Fruit fly (Drosophila melanogaster) whole organism: Measurements from ENCODE around the gene Noa36.

ENCODE experiments used
- CG8478 ChIP-seq: fragments of >200 bp; optimal IDR thresholded peaks from 2 replicates; lab custom pipeline; 2018; ENCODE audit warnings: inconsistent platforms
- Dll ChIP-seq: fragments of >200 bp; optimal IDR thresholded peaks from 2 replicates; lab custom pipeline; 2017
- EcR ChIP-seq, 2 experiments: fragments of >200 bp; optimal IDR thresholded peaks; 2 replicates each; lab custom pipeline; 2017; ENCODE audit warnings: missing biosample characterization in 2 of 2, missing genetic modification characterization in 2 of 2, missing genetic modification reagents in 2 of 2
- pan ChIP-seq: fragments of >200 bp; optimal IDR thresholded peaks from 2 replicates; lab custom pipeline; 2017
- psq ChIP-seq: fragments of >200 bp; optimal IDR thresholded peaks from 2 replicates; lab custom pipeline; 2017
- usp ChIP-seq: fragments of >200 bp; optimal IDR thresholded peaks from 2 replicates; lab custom pipeline; 2017; ENCODE audit warnings: missing biosample characterization, missing genetic modification characterization, mixed read lengths

Gene Noa36

DNA sequence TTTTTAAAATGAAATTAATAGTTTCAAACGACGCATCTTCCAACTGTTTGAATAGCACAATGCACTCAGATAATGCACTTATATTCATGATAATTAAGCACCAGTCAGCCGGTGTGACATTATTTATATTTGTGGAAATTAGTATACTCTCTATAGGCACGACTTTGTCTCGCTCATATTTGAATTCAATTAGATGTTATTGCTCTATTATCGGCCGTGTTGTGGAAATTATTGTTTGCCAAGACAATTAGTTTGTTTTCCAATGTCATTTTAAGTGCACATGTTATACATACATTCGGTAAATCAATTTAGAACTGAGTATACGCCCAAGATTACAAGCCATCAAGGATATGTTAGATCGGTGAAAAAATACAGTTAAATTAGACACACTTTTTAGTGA lies 46.1 kb downstream of the Noa36 start:
- TF ChIP-seq CG8478 (lab: Kevin White, UChicago) (no peak), EcR (GFP tag; optimal IDR thresholded peaks at IDR 0.05; lab: Kevin White, UChicago) (no peak), pan (no peak), psq (no peak), usp (GFP tag; lab: Kevin White, UChicago) (no peak)

DNA sequence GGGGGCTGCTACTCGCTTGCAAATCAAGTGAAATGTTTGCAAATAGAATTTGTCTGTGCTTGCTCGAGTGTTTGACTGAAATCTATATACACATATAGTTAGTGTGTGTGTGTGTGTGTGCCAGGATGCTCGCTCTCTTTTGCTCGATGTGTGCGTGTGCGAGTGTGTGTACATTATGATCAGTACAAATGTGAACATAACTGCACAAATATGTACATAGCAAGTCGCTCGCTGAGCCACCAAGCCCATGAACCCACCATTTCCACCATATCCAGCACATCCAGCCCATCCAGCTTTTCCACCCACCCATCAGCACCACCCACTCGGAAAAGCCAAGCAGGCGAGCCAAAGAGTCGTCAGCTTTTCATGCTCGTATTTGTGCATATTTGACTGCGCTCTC lies 46.8 kb downstream of the Noa36 start:
- TF ChIP-seq CG8478 (lab: Kevin White, UChicago) (no peak), Dll (lab: Kevin White, UChicago) (no peak), psq (no peak)

DNA sequence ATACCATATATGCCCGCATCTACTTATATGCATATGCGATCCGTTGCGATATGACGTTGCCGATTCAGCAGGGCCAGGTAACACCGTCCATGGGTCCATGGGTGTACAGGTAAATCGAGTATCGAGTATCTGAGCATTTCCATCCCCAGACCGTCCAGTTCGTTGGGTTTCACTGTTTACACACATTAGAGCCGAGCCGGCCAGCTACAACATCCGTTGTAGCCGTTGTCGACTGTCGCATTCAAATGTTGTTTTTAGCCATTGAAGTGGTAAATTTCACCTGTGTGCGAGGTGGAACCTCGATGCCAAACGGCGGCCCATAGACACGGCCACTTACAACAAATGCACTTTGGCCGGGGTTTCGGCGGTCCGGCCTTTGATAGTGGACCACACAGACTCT lies 50.6 kb downstream of the Noa36 start:
- no peak for TF ChIP-seq CG8478 (lab: Kevin White, UChicago)
- TF ChIP-seq usp (GFP tag; lab: Kevin White, UChicago), result no peak
- no peak for TF ChIP-seq psq
- TF ChIP-seq EcR (GFP tag; optimal IDR thresholded peaks at IDR 0.05; lab: Kevin White, UChicago), result no peak
- TF ChIP-seq Dll (lab: Kevin White, UChicago), result no peak
- no peak for TF ChIP-seq pan
